Worm (Caenorhabditis elegans): ENCODE data around the gene T04G9.7.

Gene T04G9.7

DNA sequence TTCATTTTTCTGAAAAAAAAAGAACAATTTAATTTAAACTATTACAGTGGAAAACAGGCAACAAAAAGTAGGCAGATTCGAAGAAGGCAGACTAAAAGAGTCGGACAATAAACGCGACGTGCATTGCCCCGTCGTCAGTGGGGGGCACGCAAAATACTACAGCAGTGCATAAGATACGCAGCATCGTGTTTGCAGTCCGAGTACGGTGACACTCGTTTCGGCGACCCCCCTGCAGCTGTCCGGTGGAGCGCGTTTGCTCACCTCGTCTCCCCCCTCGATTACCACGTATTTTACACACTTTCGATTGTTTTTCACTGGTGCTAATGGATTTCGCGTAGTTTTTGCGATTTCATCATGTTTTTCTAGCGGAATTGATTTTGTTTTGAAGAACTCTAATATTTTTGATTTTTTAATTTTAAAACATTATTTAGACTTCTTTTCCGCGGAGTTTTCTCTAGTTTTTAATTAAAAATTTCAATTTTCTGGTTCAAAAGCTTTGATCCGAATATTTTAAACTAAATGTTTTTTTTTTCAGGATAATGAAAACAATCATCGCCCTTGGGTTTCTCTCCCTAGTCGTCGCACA lies 2.5 kb upstream of the T04G9.7 start, which contains the start of the genes trap-2 and ile-2 (continued):
- no peak for TF ChIP-seq Y22D7AL.16 (tag; optimal IDR thresholded peaks at IDR 0.05)
- TF ChIP-seq pha-4 (tag; optimal IDR thresholded peaks at IDR 0.05), result no peak
- TF ChIP-seq pax-1 (tag; optimal IDR thresholded peaks at IDR 0.05), result no peak
- TF ChIP-seq rnt-1 (tag; optimal IDR thresholded peaks at IDR 0.05), result peak; percentile 45
- TF ChIP-seq npax-4 (tag; optimal IDR thresholded peaks at IDR 0.05), result no peak
- TF ChIP-seq ceh-30 (tag; optimal IDR thresholded peaks at IDR 0.05), result no peak
- no peak for TF ChIP-seq ceh-9 (tag; optimal IDR thresholded peaks at IDR 0.05)
- peak; percentile 59 for TF ChIP-seq pha-2 (tag; optimal IDR thresholded peaks at IDR 0.05)
- TF ChIP-seq ttx-3 (tag; optimal IDR thresholded peaks at IDR 0.05), result peak; percentile 7
- peak; percentile 19 for TF ChIP-seq hlh-15 (tag; optimal IDR thresholded peaks at IDR 0.05)
- TF ChIP-seq F13H6.1 (tag; optimal IDR thresholded peaks at IDR 0.05), result no peak
- TF ChIP-seq ceh-2 (tag; optimal IDR thresholded peaks at IDR 0.05), result peak; percentile 46
- no peak for TF ChIP-seq unc-86 (tag; optimal IDR thresholded peaks at IDR 0.05)
- peak; percentile 15 for TF ChIP-seq ets-4 (tag; optimal IDR thresholded peaks at IDR 0.05)
- no peak for TF ChIP-seq K02D7.2 (tag; optimal IDR thresholded peaks at IDR 0.05)
- TF ChIP-seq unc-42 (tag; optimal IDR thresholded peaks at IDR 0.05), result peak; percentile 62
- peak; percentile 43 for TF ChIP-seq pat-9 (tag; optimal IDR thresholded peaks at IDR 0.05)
- peak; percentile 36 for TF ChIP-seq ztf-16 (tag; optimal IDR thresholded peaks at IDR 0.05)
- peak; percentile 48 for TF ChIP-seq elt-2 (tag; optimal IDR thresholded peaks at IDR 0.05)
- TF ChIP-seq ahr-1 (tag; optimal IDR thresholded peaks at IDR 0.05), result no peak
- no peak for TF ChIP-seq tbx-7 (tag; optimal IDR thresholded peaks at IDR 0.05)
- no peak for TF ChIP-seq eyg-1 (tag; optimal IDR thresholded peaks at IDR 0.05)
- TF ChIP-seq syd-9 (tag; optimal IDR thresholded peaks at IDR 0.05), result peak; percentile 53
- no peak for TF ChIP-seq T23F11.4 (GFP tag; optimal IDR thresholded peaks at IDR 0.05)
- TF ChIP-seq gmeb-2 (tag; optimal IDR thresholded peaks at IDR 0.05), result no peak
- TF ChIP-seq ceh-14 (tag; optimal IDR thresholded peaks at IDR 0.05), result peak; percentile 70
- no peak for TF ChIP-seq nhr-232 (tag; optimal IDR thresholded peaks at IDR 0.05)
- peak; percentile 67 for TF ChIP-seq pros-1 (tag; optimal IDR thresholded peaks at IDR 0.05)
- peak; percentile 22; the same call in 1 of the 2 replicates for TF ChIP-seq sox-2 (GFP tag; IDR thresholded peaks at IDR 0.05)
- TF ChIP-seq ceh-24 (tag; optimal IDR thresholded peaks at IDR 0.05), result no peak
- no peak for TF ChIP-seq ceh-6 (GFP tag; optimal IDR thresholded peaks at IDR 0.05)
- TF ChIP-seq C08G9.2 (tag; optimal IDR thresholded peaks at IDR 0.05), result no peak
- TF ChIP-seq nfya-1 (tag; optimal IDR thresholded peaks at IDR 0.05), result peak; percentile 92
- TF ChIP-seq unc-3 (GFP tag; conservative IDR thresholded peaks at IDR 0.05), result no peak
- no peak for TF ChIP-seq unc-3 (tag; optimal IDR thresholded peaks at IDR 0.05)
- TF ChIP-seq hlh-8 (tag; optimal IDR thresholded peaks at IDR 0.05), result no peak
- no peak for TF ChIP-seq elt-4 (tag; optimal IDR thresholded peaks at IDR 0.05)
- no peak for TF ChIP-seq fax-1 (tag; optimal IDR thresholded peaks at IDR 0.05)
- TF ChIP-seq lin-11 (tag; optimal IDR thresholded peaks at IDR 0.05), result no peak
- no peak for TF ChIP-seq fkh-10 (GFP tag; optimal IDR thresholded peaks at IDR 0.05)
- TF ChIP-seq madf-2 (tag; optimal IDR thresholded peaks at IDR 0.05), result no peak
- TF ChIP-seq sdc-2 (tag; optimal IDR thresholded peaks at IDR 0.05), result peak; percentile 92
- no peak for TF ChIP-seq mec-3 (tag; optimal IDR thresholded peaks at IDR 0.05; ENCODE audit: borderline replicate concordance)
- peak; percentile 69 for TF ChIP-seq ceh-34 (tag; optimal IDR thresholded peaks at IDR 0.05)
- TF ChIP-seq unc-55 (GFP tag; optimal IDR thresholded peaks at IDR 0.05), result peak; percentile 66
- TF ChIP-seq C38D4.7 (GFP tag; optimal IDR thresholded peaks at IDR 0.05), result no peak
- TF ChIP-seq K09A11.1 (tag; optimal IDR thresholded peaks at IDR 0.05; ENCODE audit: insufficient read depth), result no peak
- TF ChIP-seq ceh-48 (tag; optimal IDR thresholded peaks at IDR 0.05), result no peak
